Fruit fly (Drosophila melanogaster) whole organism, adult: Measurements from ENCODE around the gene CG13384.

Experiments
- CG11617 ChIP-seq: fragments of 200-800 bp; sonication (Bioruptor generic); optimal IDR thresholded peaks from 2 replicates; lab custom pipeline; 2017; ENCODE audit warnings: mild to moderate bottlenecking, missing biosample characterization, missing genetic modification reagents, missing genetic modification characterization
- CG12768 ChIP-seq: fragments of 200-800 bp; sonication (Bioruptor generic); optimal IDR thresholded peaks from 2 replicates; lab custom pipeline; 2017; ENCODE audit warnings: missing biosample characterization, missing genetic modification characterization, mild to moderate bottlenecking, moderate library complexity, missing genetic modification reagents
- CG14711 ChIP-seq: fragments of 200-800 bp; sonication (Bioruptor generic); optimal IDR thresholded peaks from 2 replicates; lab custom pipeline; 2018; ENCODE audit warnings: missing biosample characterization, mild to moderate bottlenecking, missing genetic modification characterization, moderate library complexity
- CG1620 ChIP-seq: fragments of 200-800 bp; sonication (Bioruptor generic); optimal IDR thresholded peaks from 2 replicates; lab custom pipeline; 2016; ENCODE audit warnings: missing biosample characterization, missing genetic modification characterization
- CG33017 ChIP-seq: fragments of 200-800 bp; sonication (Bioruptor generic); optimal IDR thresholded peaks from 2 replicates; lab custom pipeline; 2018; ENCODE audit warnings: missing biosample characterization, mild to moderate bottlenecking, missing genetic modification characterization, moderate library complexity
- CG5204 ChIP-seq: fragments of 200-800 bp; sonication (Bioruptor generic); optimal IDR thresholded peaks from 2 replicates; lab custom pipeline; 2016; ENCODE audit warnings: missing biosample characterization, missing genetic modification characterization
- CG7045 ChIP-seq: fragments of 200-800 bp; sonication (Bioruptor generic); optimal IDR thresholded peaks from 2 replicates; lab custom pipeline; 2017; ENCODE audit warnings: missing biosample characterization, mild to moderate bottlenecking, missing genetic modification characterization
- CG7101 ChIP-seq: fragments of 200-800 bp; sonication (Bioruptor generic); optimal IDR thresholded peaks from 2 replicates; lab custom pipeline; 2018; ENCODE audit warnings: missing biosample characterization, mild to moderate bottlenecking, missing genetic modification characterization, moderate library complexity
- Clk ChIP-seq: fragments of 200-800 bp; sonication (Bioruptor generic); optimal IDR thresholded peaks from 2 replicates; lab custom pipeline; 2017; ENCODE audit warnings: missing biosample characterization, missing genetic modification characterization
- Crg-1 ChIP-seq: fragments of 200-800 bp; sonication (Bioruptor generic); optimal IDR thresholded peaks from 2 replicates; lab custom pipeline; 2016; ENCODE audit warnings: missing biosample characterization, missing genetic modification characterization
- Hr96 ChIP-seq: fragments of 200-800 bp; sonication (Bioruptor generic); optimal IDR thresholded peaks from 2 replicates; lab custom pipeline; 2016; ENCODE audit warnings: missing biosample characterization, missing genetic modification characterization
- Mnt ChIP-seq: fragments of 200-800 bp; sonication (Bioruptor generic); optimal IDR thresholded peaks from 2 replicates; lab custom pipeline; 2016; ENCODE audit warnings: missing biosample characterization, mild to moderate bottlenecking, missing genetic modification characterization
- bab1 ChIP-seq: fragments of 200-800 bp; sonication (Bioruptor generic); optimal IDR thresholded peaks from 3 replicates; lab custom pipeline; 2019; ENCODE audit warnings: missing biosample characterization, mild to moderate bottlenecking, missing genetic modification characterization, moderate library complexity
- cic ChIP-seq: fragments of 200-800 bp; sonication (Bioruptor generic); optimal IDR thresholded peaks from 2 replicates; lab custom pipeline; 2017; ENCODE audit warnings: missing biosample characterization, mild to moderate bottlenecking, missing genetic modification characterization, moderate library complexity
- cnc ChIP-seq, 2 experiments: fragments of >200 bp; optimal IDR thresholded peaks; 2 replicates each; lab custom pipeline; 2017
- kay ChIP-seq: fragments of 200-800 bp; sonication (Bioruptor generic); peaks from one replicate; lab custom pipeline; 2016; ENCODE audit warnings: missing biosample characterization, missing genetic modification characterization, borderline replicate concordance
- ovo ChIP-seq: fragments of 200-800 bp; sonication (Bioruptor generic); optimal IDR thresholded peaks from 2 replicates; lab custom pipeline; 2016; ENCODE audit warnings: missing biosample characterization, missing genetic modification characterization
- pad ChIP-seq: fragments of 200-800 bp; sonication (Bioruptor generic); optimal IDR thresholded peaks from 3 replicates; lab custom pipeline; 2017; ENCODE audit warnings: missing biosample characterization, missing genetic modification characterization, mild to moderate bottlenecking, moderate library complexity, missing genetic modification reagents
- tj ChIP-seq: fragments of 200-800 bp; sonication (Bioruptor generic); optimal IDR thresholded peaks from 3 replicates; lab custom pipeline; 2017; ENCODE audit warnings: missing biosample characterization, mild to moderate bottlenecking, missing genetic modification characterization, moderate library complexity
- toe ChIP-seq: fragments of 200-800 bp; sonication (Bioruptor generic); optimal IDR thresholded peaks from 2 replicates; lab custom pipeline; 2016; ENCODE audit warnings: missing biosample characterization, missing genetic modification characterization

The CG13384 gene

dm6 chr2L:8370364-8371326 lies 13.6 kb upstream of the CG13384 start, which contains the start of gene CG17292:
Gene CG17292 (plus strand): TSS chr2L:8370454.
- TF ChIP-seq tj (GFP tag; lab: Kevin White, UChicago) (peak; percentile 72), CG1620 (GFP tag; lab: Kevin White, UChicago) (peak; percentile 49), ovo (GFP tag; lab: Kevin White, UChicago) (peak; percentile 58), pad (GFP tag; lab: Kevin White, UChicago) (peak; percentile 52), CG7101 (tag; lab: Kevin White, UChicago) (peak; percentile 65), Mnt (GFP tag; lab: Kevin White, UChicago) (peak; percentile 81), Hr96 (GFP tag; lab: Kevin White, UChicago) (no peak), CG14711 (tag; lab: Kevin White, UChicago) (peak; percentile 17), bab1 (peak; percentile 88), toe (GFP tag; lab: Kevin White, UChicago) (peak; percentile 62), Clk (peak; percentile 42), CG11617 (GFP tag; lab: Kevin White, UChicago) (peak; percentile 70), Crg-1 (peak; percentile 37), CG33017 (tag; lab: Kevin White, UChicago) (peak; percentile 62), CG7045 (GFP tag; lab: Kevin White, UChicago) (no peak), CG12768 (GFP tag; lab: Kevin White, UChicago) (peak; percentile 79), cnc (optimal IDR thresholded peaks at IDR 0.05; lab: Kevin White, UChicago) (no peak), kay (GFP tag; lab: Kevin White, UChicago) (no peak), cic (peak; percentile 90)

dm6 chr2L:8371354-8371937 lies 12.8 kb upstream of the CG13384 start:
- TF ChIP-seq CG7101 (tag; lab: Kevin White, UChicago) (peak; percentile 17), CG14711 (tag; lab: Kevin White, UChicago) (peak; percentile 29), bab1 (peak; percentile 9), kay (GFP tag; lab: Kevin White, UChicago) (no peak), cic (no peak), CG1620 (GFP tag; lab: Kevin White, UChicago) (no peak), cnc (optimal IDR thresholded peaks at IDR 0.05; lab: Kevin White, UChicago) (no peak), ovo (GFP tag; lab: Kevin White, UChicago) (no peak), Clk (no peak), tj (GFP tag; lab: Kevin White, UChicago) (no peak), pad (GFP tag; lab: Kevin White, UChicago) (no peak), CG12768 (GFP tag; lab: Kevin White, UChicago) (peak; percentile 64), Hr96 (GFP tag; lab: Kevin White, UChicago) (no peak), CG33017 (tag; lab: Kevin White, UChicago) (no peak), CG11617 (GFP tag; lab: Kevin White, UChicago) (no peak), CG7045 (GFP tag; lab: Kevin White, UChicago) (no peak), CG5204 (GFP tag; lab: Kevin White, UChicago) (no peak), Mnt (GFP tag; lab: Kevin White, UChicago) (no peak), toe (GFP tag; lab: Kevin White, UChicago) (peak; percentile 22)

dm6 chr2L:8372248-8372647 lies 12.0 kb upstream of the CG13384 start:
- TF ChIP-seq CG1620 (GFP tag; lab: Kevin White, UChicago) (no peak), cnc (optimal IDR thresholded peaks at IDR 0.05; lab: Kevin White, UChicago) (no peak)

dm6 chr2L:8374235-8374634 lies 10.0 kb upstream of the CG13384 start, which contains the start of gene Wdr82:
Gene Wdr82 (plus strand): TSS chr2L:8374461.
- TF ChIP-seq bab1 = peak; percentile 56
- TF ChIP-seq CG1620 (GFP tag; lab: Kevin White, UChicago) = no peak

dm6 chr2L:8376717-8377116 lies 7.5 kb upstream of the CG13384 start, which contains the start of the genes CG13390 and CG17294:
Gene CG13390 (minus strand): TSS chr2L:8376797.
Gene CG17294 (plus strand): TSS chr2L:8377035.
- TF ChIP-seq CG14711 (tag; lab: Kevin White, UChicago) = peak; percentile 99
- TF ChIP-seq CG7045 (GFP tag; lab: Kevin White, UChicago) = peak; percentile 99
- no peak for TF ChIP-seq CG5204 (GFP tag; lab: Kevin White, UChicago)
- peak; percentile 100 for TF ChIP-seq CG12768 (GFP tag; lab: Kevin White, UChicago)
- peak; percentile 99 for TF ChIP-seq CG33017 (tag; lab: Kevin White, UChicago)
- peak; percentile 94 for TF ChIP-seq Mnt (GFP tag; lab: Kevin White, UChicago)
- no peak for TF ChIP-seq cnc (optimal IDR thresholded peaks at IDR 0.05; lab: Kevin White, UChicago)
- peak; percentile 99 for TF ChIP-seq CG11617 (GFP tag; lab: Kevin White, UChicago)
- peak; percentile 95 for TF ChIP-seq Hr96 (GFP tag; lab: Kevin White, UChicago)
- TF ChIP-seq CG1620 (GFP tag; lab: Kevin White, UChicago) = peak; percentile 98
- peak; percentile 93 for TF ChIP-seq cic
- TF ChIP-seq pad (GFP tag; lab: Kevin White, UChicago) = peak; percentile 95
- TF ChIP-seq CG7101 (tag; lab: Kevin White, UChicago) = peak; percentile 100
- TF ChIP-seq bab1 = peak; percentile 100
- peak; percentile 88 for TF ChIP-seq ovo (GFP tag; lab: Kevin White, UChicago)
- TF ChIP-seq toe (GFP tag; lab: Kevin White, UChicago) = peak; percentile 98
- TF ChIP-seq kay (GFP tag; lab: Kevin White, UChicago) = peak; percentile 97
- TF ChIP-seq tj (GFP tag; lab: Kevin White, UChicago) = peak; percentile 88
- peak; percentile 98 for TF ChIP-seq Clk
- TF ChIP-seq Crg-1 = peak; percentile 98
